Fruit fly (Drosophila melanogaster) whole organism, embryonic: ENCODE measurements around the gene CG33181.
A peak's percentile ranks its signal among the peaks of the same experiment; 100 is the strongest.

Source experiments
- Atf-2 ChIP-seq: fragments of 200-800 bp; sonication (Bioruptor generic); optimal IDR thresholded peaks from 2 replicates; lab custom pipeline; 2016; ENCODE audit warnings: missing biosample characterization, missing genetic modification characterization
- CG1024 ChIP-seq: fragments of 200-800 bp; sonication (Bioruptor generic); IDR thresholded peaks from 2 replicates; pipeline ENCODE4 v1.3.6; 2022; ENCODE audit warnings: missing biosample characterization, missing genetic modification characterization
- CG10321 ChIP-seq: fragments of 200-800 bp; sonication (Bioruptor generic); IDR thresholded peaks from 2 replicates; pipeline ENCODE4 v1.3.6; 2022; ENCODE audit warnings: missing biosample characterization, missing genetic modification characterization
- CG10543 ChIP-seq: fragments of 200-800 bp; sonication (Bioruptor generic); optimal IDR thresholded peaks from 3 replicates; lab custom pipeline; 2017; ENCODE audit warnings: missing biosample characterization, mild to moderate bottlenecking, missing genetic modification characterization, moderate library complexity
- CG13894 ChIP-seq: fragments of 200-800 bp; sonication (Bioruptor generic); optimal IDR thresholded peaks from 3 replicates; lab custom pipeline; 2018; ENCODE audit warnings: missing biosample characterization, mild to moderate bottlenecking, missing genetic modification characterization, moderate library complexity
- CG14860 ChIP-seq: fragments of 200-800 bp; sonication (Bioruptor generic); IDR thresholded peaks from 3 replicates; pipeline ENCODE4 v1.3.6; 2022; ENCODE audit warnings: missing biosample characterization, missing genetic modification characterization; ENCODE audit not compliant: partially characterized antibody
- CG17385 ChIP-seq: fragments of 200-800 bp; sonication (Bioruptor generic); optimal IDR thresholded peaks from 3 replicates; lab custom pipeline; 2018; ENCODE audit warnings: missing biosample characterization, mild to moderate bottlenecking, missing genetic modification characterization
- CG2678 ChIP-seq: fragments of 200-800 bp; sonication (Bioruptor generic); optimal IDR thresholded peaks from 3 replicates; lab custom pipeline; 2019; ENCODE audit warnings: missing biosample characterization, mild to moderate bottlenecking, missing genetic modification characterization, moderate library complexity
- CG2712 ChIP-seq: fragments of 200-800 bp; optimal IDR thresholded peaks from 3 replicates; lab custom pipeline; 2019; ENCODE audit warnings: missing biosample characterization, mild to moderate bottlenecking, missing genetic modification characterization, moderate library complexity
- CG30431 ChIP-seq: fragments of 200-800 bp; sonication (Bioruptor generic); optimal IDR thresholded peaks from 2 replicates; lab custom pipeline; 2017; ENCODE audit warnings: missing biosample characterization, missing genetic modification characterization
- CG32532 ChIP-seq: fragments of 200-800 bp; sonication (Bioruptor generic); IDR thresholded peaks from 2 replicates; pipeline ENCODE4 v1.3.6; 2022; ENCODE audit warnings: missing biosample characterization, missing genetic modification characterization
- CG4730 ChIP-seq: fragments of 200-800 bp; sonication (Bioruptor generic); IDR thresholded peaks from 2 replicates; pipeline ENCODE4 v1.3.6; 2022; ENCODE audit warnings: missing biosample characterization, missing genetic modification characterization
- CG6765 ChIP-seq: fragments of 200-800 bp; sonication (Bioruptor generic); optimal IDR thresholded peaks from 3 replicates; lab custom pipeline; 2017; ENCODE audit warnings: missing biosample characterization, mild to moderate bottlenecking, missing genetic modification characterization
- CG7745 ChIP-seq: fragments of 200-800 bp; sonication (Bioruptor generic); optimal IDR thresholded peaks from 2 replicates; lab custom pipeline; 2018; ENCODE audit warnings: missing biosample characterization, mild to moderate bottlenecking, missing genetic modification characterization, moderate library complexity
- CG9797 ChIP-seq: fragments of 200-800 bp; sonication (Bioruptor generic); optimal IDR thresholded peaks from 3 replicates; lab custom pipeline; 2018; ENCODE audit warnings: missing biosample characterization, mild to moderate bottlenecking, missing genetic modification characterization
- D19A ChIP-seq: fragments of 200-800 bp; optimal IDR thresholded peaks from 3 replicates; lab custom pipeline; 2019; ENCODE audit warnings: missing biosample characterization, mild to moderate bottlenecking, missing genetic modification characterization, moderate library complexity
- Dll ChIP-seq: fragments of 200-800 bp; sonication (Bioruptor generic); IDR thresholded peaks from 4 replicates; pipeline ENCODE4 v1.3.6; 2022; ENCODE audit warnings: missing biosample characterization, missing genetic modification characterization; ENCODE audit not compliant: partially characterized antibody
- ERR ChIP-seq: fragments of 200-800 bp; sonication (Bioruptor generic); optimal IDR thresholded peaks from 2 replicates; lab custom pipeline; 2016; ENCODE audit warnings: missing biosample characterization, missing genetic modification characterization
- H2.0 ChIP-seq: fragments of 200-800 bp; sonication (Bioruptor generic); IDR thresholded peaks from 2 replicates; pipeline ENCODE4 v1.3.6; 2022; ENCODE audit warnings: missing biosample characterization, missing genetic modification characterization
- Hand ChIP-seq: fragments of 200-800 bp; sonication (Bioruptor generic); optimal IDR thresholded peaks from 2 replicates; lab custom pipeline; 2017; ENCODE audit warnings: mild to moderate bottlenecking, missing biosample characterization, missing genetic modification reagents, missing genetic modification characterization
- Med ChIP-seq: fragments of 200-800 bp; sonication (Bioruptor generic); peaks from one replicate; lab custom pipeline; 2016; ENCODE audit warnings: missing biosample characterization, missing genetic modification characterization, mild to moderate bottlenecking, inconsistent platforms, moderate library complexity
- Nf-YC ChIP-seq: fragments of 200-800 bp; optimal IDR thresholded peaks from 3 replicates; lab custom pipeline; 2019; ENCODE audit warnings: missing biosample characterization, mild to moderate bottlenecking, missing genetic modification characterization, moderate library complexity
- NfI ChIP-seq: fragments of 200-800 bp; sonication (Bioruptor generic); optimal IDR thresholded peaks from 3 replicates; lab custom pipeline; 2018; ENCODE audit warnings: missing biosample characterization, mild to moderate bottlenecking, missing genetic modification characterization, moderate library complexity
- Trl ChIP-seq, 3 experiments: fragments of >200 bp in 2 of 3; fragments of 200-800 bp in 1 of 3; sonication (Bioruptor generic) in 1 of 3; optimal IDR thresholded peaks; 2 replicates in 1 of 3; 3 replicates in 2 of 3; lab custom pipeline; 2016 to 2017; ENCODE audit warnings: missing biosample characterization in 1 of 3, missing genetic modification characterization in 1 of 3
- abd-A ChIP-seq: fragments of 200-800 bp; sonication (Bioruptor generic); optimal IDR thresholded peaks from 3 replicates; lab custom pipeline; 2019; ENCODE audit warnings: missing biosample characterization, mild to moderate bottlenecking, missing genetic modification characterization, moderate library complexity
- btn ChIP-seq: fragments of 200-800 bp; sonication (Bioruptor generic); optimal IDR thresholded peaks from 2 replicates; lab custom pipeline; 2016; ENCODE audit warnings: missing biosample characterization, missing genetic modification characterization
- cato ChIP-seq: fragments of 200-800 bp; sonication (Bioruptor generic); optimal IDR thresholded peaks from 2 replicates; lab custom pipeline; 2016; ENCODE audit warnings: missing biosample characterization, missing genetic modification characterization, borderline replicate concordance
- cg ChIP-seq: fragments of 200-800 bp; sonication (Bioruptor generic); optimal IDR thresholded peaks from 3 replicates; lab custom pipeline; 2019; ENCODE audit warnings: missing biosample characterization, mild to moderate bottlenecking, missing genetic modification characterization, moderate library complexity
- chm ChIP-seq: fragments of 200-800 bp; sonication (Bioruptor generic); IDR thresholded peaks from 2 replicates; pipeline ENCODE4 v1.3.6; 2022; ENCODE audit warnings: missing biosample characterization, missing genetic modification characterization
- crp ChIP-seq, 2 experiments: fragments of 200-800 bp; sonication (Bioruptor generic); optimal IDR thresholded peaks; 2 replicates in 1 of 2; 3 replicates in 1 of 2; lab custom pipeline; 2017; ENCODE audit warnings: missing biosample characterization in 2 of 2, missing genetic modification characterization in 2 of 2, mild to moderate bottlenecking in 1 of 2, moderate library complexity in 1 of 2
- cwo ChIP-seq: fragments of 200-800 bp; sonication (Bioruptor generic); optimal IDR thresholded peaks from 3 replicates; lab custom pipeline; 2017; ENCODE audit warnings: missing biosample characterization, missing genetic modification characterization, mild to moderate bottlenecking, moderate library complexity, missing genetic modification reagents
- fd96Cb ChIP-seq: fragments of 200-800 bp; sonication (Bioruptor generic); optimal IDR thresholded peaks from 2 replicates; lab custom pipeline; 2018; ENCODE audit warnings: missing biosample characterization, mild to moderate bottlenecking, missing genetic modification characterization, moderate library complexity
- grn ChIP-seq: fragments of 200-800 bp; sonication (Bioruptor generic); optimal IDR thresholded peaks from 3 replicates; lab custom pipeline; 2017; ENCODE audit warnings: missing biosample characterization, missing genetic modification characterization
- gsb-n ChIP-seq: fragments of 200-800 bp; sonication (Bioruptor generic); optimal IDR thresholded peaks from 3 replicates; lab custom pipeline; 2018; ENCODE audit warnings: missing biosample characterization, mild to moderate bottlenecking, missing genetic modification characterization
- hkb ChIP-seq, 2 experiments: fragments of 200-800 bp in 1 of 2; fragments of >200 bp in 1 of 2; sonication (Bioruptor generic) in 1 of 2; IDR thresholded peaks in 1 of 2; optimal IDR thresholded peaks in 1 of 2; 2 replicates each; pipeline versions ENCODE4 v1.3.6 to Lab custom; 2017 to 2022; ENCODE audit warnings: missing biosample characterization in 1 of 2, missing genetic modification characterization in 1 of 2
- kay ChIP-seq: fragments of 200-800 bp; sonication (Bioruptor generic); optimal IDR thresholded peaks from 2 replicates; lab custom pipeline; 2016; ENCODE audit warnings: missing biosample characterization, missing genetic modification characterization
- klu ChIP-seq: fragments of 200-800 bp; sonication (Bioruptor generic); IDR thresholded peaks from 2 replicates; pipeline ENCODE4 v1.3.6; 2022; ENCODE audit warnings: missing biosample characterization, missing genetic modification characterization
- lbe ChIP-seq: fragments of 200-800 bp; sonication (Bioruptor generic); optimal IDR thresholded peaks from 2 replicates; lab custom pipeline; 2016; ENCODE audit warnings: missing biosample characterization, mild to moderate bottlenecking, missing genetic modification characterization
- nerfin-2 ChIP-seq: fragments of 200-800 bp; sonication (Bioruptor generic); IDR thresholded peaks from 2 replicates; pipeline ENCODE4 v1.3.6; 2022; ENCODE audit warnings: missing biosample characterization, missing genetic modification characterization; ENCODE audit not compliant: partially characterized antibody
- pb ChIP-seq: fragments of 200-800 bp; sonication (Bioruptor generic); optimal IDR thresholded peaks from 3 replicates; lab custom pipeline; 2016; ENCODE audit warnings: missing biosample characterization, missing genetic modification characterization
- pros ChIP-seq: fragments of 200-800 bp; sonication (Bioruptor generic); optimal IDR thresholded peaks from 3 replicates; lab custom pipeline; 2019; ENCODE audit warnings: missing biosample characterization, mild to moderate bottlenecking, missing genetic modification characterization, moderate library complexity
- rib ChIP-seq: fragments of 200-800 bp; sonication (Bioruptor generic); IDR thresholded peaks from 2 replicates; pipeline ENCODE4 v1.3.6; 2022; ENCODE audit warnings: missing biosample characterization, missing genetic modification characterization
- sd ChIP-seq: fragments of 200-800 bp; sonication (Bioruptor generic); optimal IDR thresholded peaks from 3 replicates; lab custom pipeline; 2018; ENCODE audit warnings: missing biosample characterization, mild to moderate bottlenecking, missing genetic modification characterization, moderate library complexity
- sens ChIP-seq: fragments of 200-800 bp; sonication (Bioruptor generic); peaks from one replicate; lab custom pipeline; 2016; ENCODE audit warnings: missing biosample characterization, missing genetic modification characterization
- shn ChIP-seq: fragments of 200-800 bp; sonication (Bioruptor generic); optimal IDR thresholded peaks from 3 replicates; lab custom pipeline; 2016; ENCODE audit warnings: missing biosample characterization, missing genetic modification characterization
- sqz ChIP-seq: fragments of 200-800 bp; sonication (Bioruptor generic); optimal IDR thresholded peaks from 3 replicates; lab custom pipeline; 2018; ENCODE audit warnings: missing biosample characterization, mild to moderate bottlenecking, missing genetic modification characterization
- z ChIP-seq: fragments of 200-800 bp; sonication (Bioruptor generic); IDR thresholded peaks from 3 replicates; pipeline ENCODE4 v1.3.6; 2022; ENCODE audit warnings: missing biosample characterization, missing genetic modification characterization

The CG33181 gene

DNA sequence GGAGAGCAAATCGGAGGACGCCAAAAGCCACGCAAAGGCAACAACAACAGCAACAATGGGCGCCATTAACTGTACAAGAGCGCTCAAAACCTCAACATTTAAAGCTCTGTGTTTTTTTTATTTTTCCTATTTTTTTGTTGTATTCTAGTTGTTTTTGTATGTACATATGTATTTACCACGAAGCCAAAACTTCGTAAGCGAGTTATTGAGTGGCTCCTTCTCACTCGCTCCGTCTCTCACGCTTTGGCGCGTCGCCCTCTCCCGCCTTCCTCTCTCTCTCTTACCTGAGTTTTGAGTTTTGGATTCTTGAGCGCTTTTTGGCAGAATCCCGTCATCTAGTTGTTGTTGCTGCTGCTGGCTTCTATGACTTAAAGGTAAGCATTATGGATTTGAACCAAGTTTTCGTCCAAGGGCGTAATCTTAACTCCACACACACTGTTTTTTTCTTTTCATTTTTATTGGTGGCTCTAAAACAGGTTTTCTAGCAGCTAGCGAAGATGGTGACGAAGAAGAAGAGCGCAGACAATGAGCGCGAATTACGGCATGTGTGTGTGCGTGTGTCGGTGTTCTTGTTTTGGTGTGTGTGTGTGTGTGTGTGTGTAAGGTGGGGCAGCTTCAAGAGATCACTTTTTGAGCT is 29.0 kb downstream of the CG33181 start (continued):
- TF ChIP-seq CG17385 (GFP tag; lab: Kevin White, UChicago) (peak; percentile 84), rib (GFP tag; lab: Robert Waterston, UW) (peak; percentile 55; the same call in 1 of the 2 replicates), z (GFP tag; lab: Robert Waterston, UW) (peak; percentile 95), pros (GFP tag; lab: Kevin White, UChicago) (peak; percentile 89), abd-A (tag; lab: Kevin White, UChicago) (peak; percentile 51), hkb (optimal IDR thresholded peaks at IDR 0.05; lab: Kevin White, UChicago) (no peak), hkb (GFP tag; IDR thresholded peaks at IDR 0.05; lab: Robert Waterston, UW) (no peak), Trl (optimal IDR thresholded peaks at IDR 0.05; lab: Kevin White, UChicago) (peak; percentile 71 to 87), Trl (GFP tag; optimal IDR thresholded peaks at IDR 0.05; lab: Kevin White, UChicago) (no peak), sqz (GFP tag; lab: Kevin White, UChicago) (peak; percentile 54), chm (GFP tag; lab: Robert Waterston, UW) (0 out of 2 replicates have a peak, but pooled peaks have one; percentile 23)

dm6 chrX:8520517-8520916 is 31.4 kb downstream of the CG33181 start:
- TF ChIP-seq CG14860 (no peak), abd-A (tag; lab: Kevin White, UChicago) (peak; percentile 3), Med (peak; percentile 31), CG30431 (no peak), CG10321 (GFP tag; lab: Robert Waterston, UW) (no peak), CG6765 (GFP tag; lab: Kevin White, UChicago) (no peak), gsb-n (no peak), shn (no peak), pb (GFP tag; lab: Kevin White, UChicago) (no peak), cato (GFP tag; lab: Kevin White, UChicago) (no peak), CG10543 (GFP tag; lab: Kevin White, UChicago) (peak; percentile 14), CG9797 (GFP tag; lab: Kevin White, UChicago) (no peak), crp (GFP tag; optimal IDR thresholded peaks at IDR 0.05; lab: Kevin White, UChicago) (peak in 1 of 2 experiments; percentile 3), NfI (GFP tag; lab: Kevin White, UChicago) (no peak), CG32532 (GFP tag; lab: Robert Waterston, UW) (no peak), Hand (no peak), nerfin-2 (GFP tag; lab: Robert Waterston, UW) (no peak), cg (peak; percentile 34), cwo (GFP tag; lab: Kevin White, UChicago) (no peak), fd96Cb (tag; lab: Kevin White, UChicago) (no peak), ERR (no peak), klu (GFP tag; lab: Robert Waterston, UW) (no peak), Nf-YC (tag; lab: Kevin White, UChicago) (no peak), sens (peak; percentile 61), H2.0 (GFP tag; lab: Robert Waterston, UW) (no peak), CG7745 (tag; lab: Kevin White, UChicago) (no peak), Atf-2 (no peak), chm (GFP tag; lab: Robert Waterston, UW) (0 out of 2 replicates have a peak, but pooled peaks have one; percentile 32), CG2712 (tag; lab: Kevin White, UChicago) (no peak), grn (GFP tag; lab: Kevin White, UChicago) (peak; percentile 27), CG2678 (tag; lab: Kevin White, UChicago) (no peak), CG1024 (GFP tag; lab: Robert Waterston, UW) (no peak), Dll (GFP tag; lab: Robert Waterston, UW) (no peak), CG4730 (GFP tag; lab: Robert Waterston, UW) (no peak), sd (peak; percentile 45), lbe (GFP tag; lab: Kevin White, UChicago) (no peak), kay (no peak), btn (GFP tag; lab: Kevin White, UChicago) (no peak), D19A (tag; lab: Kevin White, UChicago) (no peak), CG13894 (tag; lab: Kevin White, UChicago) (peak; percentile 51)
